Worm (Caenorhabditis elegans) whole organism, L4 larva: Measurements from ENCODE around the gene clec-230.

Source experiments
- F26F4.8 ChIP-seq: fragments of 200-800 bp; sonication (Bioruptor generic); conservative IDR thresholded peaks from 2 replicates; pipeline ENCODE4 v1.3.6; 2022; ENCODE audit warnings: missing genetic modification characterization, missing compliant biosample characterization
- F49E8.2 ChIP-seq: sonication (generic microtip); optimal IDR thresholded peaks from 2 replicates; lab custom pipeline; 2016; ENCODE audit warnings: missing compliant biosample characterization, mild to moderate bottlenecking, missing genetic modification characterization, borderline replicate concordance
- Y48G9A.11 ChIP-seq: fragments of 200-800 bp; sonication (Bioruptor generic); IDR thresholded peaks from 2 replicates; pipeline ENCODE4 v1.3.6; 2022; ENCODE audit warnings: missing genetic modification reagents, missing genetic modification characterization, missing compliant biosample characterization
- Y5F2A.4 ChIP-seq: fragments of 200-800 bp; sonication (Bioruptor generic); optimal IDR thresholded peaks from 2 replicates; lab custom pipeline; 2018; ENCODE audit warnings: mild to moderate bottlenecking, missing genetic modification characterization, missing compliant biosample characterization
- Y75B8A.6 ChIP-seq: fragments of 200-800 bp; sonication (Bioruptor generic); IDR thresholded peaks from 2 replicates; pipeline ENCODE4 v1.3.6; 2022; ENCODE audit warnings: missing genetic modification reagents, missing genetic modification characterization, missing compliant biosample characterization
- ZK546.5 ChIP-seq, 2 experiments: sonication (generic microtip); optimal IDR thresholded peaks; 2 replicates each; lab custom pipeline; 2017; ENCODE audit warnings: missing biosample characterization in 2 of 2, missing genetic modification characterization in 2 of 2
- ceh-20 ChIP-seq: fragments of 200-800 bp; sonication (Bioruptor generic); IDR thresholded peaks from 2 replicates; pipeline ENCODE4 v1.3.6; 2022; ENCODE audit warnings: missing genetic modification reagents, missing genetic modification characterization, missing compliant biosample characterization
- ceh-28 ChIP-seq: fragments of 150-350 bp; optimal IDR thresholded peaks from 2 replicates; lab custom pipeline; 2014; ENCODE audit warnings: missing biosample characterization, missing genetic modification reagents, missing genetic modification characterization
- ctbp-1 ChIP-seq: fragments of 200-800 bp; sonication (Bioruptor generic); IDR thresholded peaks from 2 replicates; pipeline ENCODE4 v1.3.6; 2022; ENCODE audit warnings: missing genetic modification reagents, missing genetic modification characterization, missing compliant biosample characterization
- daf-16 ChIP-seq, 3 experiments: sonication (generic microtip); optimal IDR thresholded peaks; 2 replicates each; lab custom pipeline; 2016 to 2017; ENCODE audit warnings: missing genetic modification characterization in 3 of 3, missing genetic modification reagents in 3 of 3, mild to moderate bottlenecking in 2 of 3, missing compliant biosample characterization in 2 of 3, missing biosample characterization in 1 of 3, moderate library complexity in 1 of 3
- daf-8 ChIP-seq: fragments of 200-800 bp; sonication (Bioruptor generic); IDR thresholded peaks from 2 replicates; pipeline ENCODE4 v1.3.6; 2022; ENCODE audit warnings: missing genetic modification characterization, missing compliant biosample characterization
- dmd-8 ChIP-seq: fragments of 200-800 bp; sonication (Bioruptor generic); IDR thresholded peaks from 2 replicates; pipeline ENCODE4 v1.3.6; 2022; ENCODE audit warnings: missing genetic modification characterization, missing compliant biosample characterization
- dve-1 ChIP-seq: sonication (generic microtip); optimal IDR thresholded peaks from 2 replicates; lab custom pipeline; 2017; ENCODE audit warnings: antibody characterized with exemption, mild to moderate bottlenecking, missing genetic modification characterization, missing compliant biosample characterization; ENCODE audit not compliant: insufficient read depth
- egl-43 ChIP-seq: fragments of 200-800 bp; sonication (Bioruptor generic); IDR thresholded peaks from 2 replicates; pipeline ENCODE4 v1.3.6; 2022; ENCODE audit warnings: missing genetic modification reagents, missing genetic modification characterization, missing compliant biosample characterization
- fos-1 ChIP-seq: fragments of 150-350 bp; optimal IDR thresholded peaks from 2 replicates; lab custom pipeline; 2014; ENCODE audit warnings: missing biosample characterization, missing genetic modification characterization
- hif-1 ChIP-seq, 2 experiments: sonication (generic microtip); optimal IDR thresholded peaks; 2 replicates each; lab custom pipeline; 2016 to 2017; ENCODE audit warnings: missing compliant biosample characterization in 2 of 2, missing genetic modification characterization in 2 of 2, missing genetic modification reagents in 2 of 2, missing genotype in 2 of 2, mild to moderate bottlenecking in 1 of 2
- hlh-11 ChIP-seq: fragments of 200-800 bp; sonication (Bioruptor generic); optimal IDR thresholded peaks from 2 replicates; lab custom pipeline; 2018; ENCODE audit warnings: mild to moderate bottlenecking, missing genetic modification characterization, missing compliant biosample characterization
- hlh-30 ChIP-seq: sonication (generic microtip); optimal IDR thresholded peaks from 2 replicates; lab custom pipeline; 2017; ENCODE audit warnings: antibody characterized with exemption, mild to moderate bottlenecking, missing genetic modification characterization, missing compliant biosample characterization; ENCODE audit not compliant: insufficient read depth
- hmg-1.1 ChIP-seq: fragments of 200-800 bp; sonication (Bioruptor generic); IDR thresholded peaks from 2 replicates; pipeline ENCODE4 v1.3.6; 2022; ENCODE audit warnings: missing genetic modification reagents, missing genetic modification characterization, missing compliant biosample characterization
- lim-7 ChIP-seq: fragments of 200-800 bp; sonication (Bioruptor generic); IDR thresholded peaks from 2 replicates; pipeline ENCODE4 v1.3.6; 2022; ENCODE audit warnings: missing genetic modification characterization, missing compliant biosample characterization
- lin-38 ChIP-seq: fragments of 200-800 bp; sonication (Bioruptor generic); IDR thresholded peaks from 2 replicates; pipeline ENCODE4 v1.3.6; 2022; ENCODE audit warnings: missing genetic modification reagents, missing genetic modification characterization, missing compliant biosample characterization
- lin-39 ChIP-seq: fragments of 150-350 bp; optimal IDR thresholded peaks from 2 replicates; lab custom pipeline; 2014; ENCODE audit warnings: missing biosample characterization, missing genetic modification reagents, missing genetic modification characterization
- mdl-1 ChIP-seq, 2 experiments: fragments of 150-350 bp in 1 of 2; sonication (generic microtip) in 1 of 2; optimal IDR thresholded peaks; 2 replicates each; lab custom pipeline; 2014 to 2017; ENCODE audit warnings: missing biosample characterization in 2 of 2, missing genetic modification characterization in 2 of 2
- mxl-2 ChIP-seq: fragments of 200-800 bp; sonication (Bioruptor generic); conservative IDR thresholded peaks from 2 replicates; pipeline ENCODE4 v1.3.6; 2022; ENCODE audit warnings: missing genetic modification reagents, missing genetic modification characterization, missing compliant biosample characterization
- nhr-25 ChIP-seq: sonication (generic microtip); optimal IDR thresholded peaks from 2 replicates; lab custom pipeline; 2017; ENCODE audit warnings: missing genetic modification characterization, mild to moderate bottlenecking, missing compliant biosample characterization, antibody characterized with exemption, moderate library complexity, borderline replicate concordance; ENCODE audit not compliant: insufficient read depth
- nhr-28 ChIP-seq: fragments of 150-350 bp; optimal IDR thresholded peaks from 2 replicates; lab custom pipeline; 2014; ENCODE audit warnings: missing biosample characterization, missing genetic modification characterization
- nhr-41 ChIP-seq: fragments of 200-800 bp; sonication (Bioruptor generic); IDR thresholded peaks from 2 replicates; pipeline ENCODE4 v1.3.6; 2022; ENCODE audit warnings: missing genetic modification reagents, missing genetic modification characterization, missing compliant biosample characterization
- nhr-42 ChIP-seq: fragments of 200-800 bp; sonication (Bioruptor generic); IDR thresholded peaks from 2 replicates; pipeline ENCODE4 v1.3.6; 2022; ENCODE audit warnings: missing genetic modification characterization, missing compliant biosample characterization
- nhr-6 ChIP-seq: fragments of 150-350 bp; optimal IDR thresholded peaks from 2 replicates; lab custom pipeline; 2014; ENCODE audit warnings: missing biosample characterization, missing genetic modification characterization
- php-3 ChIP-seq: fragments of 200-800 bp; sonication (Bioruptor generic); IDR thresholded peaks from 2 replicates; pipeline ENCODE4 v1.3.6; 2022; ENCODE audit warnings: missing genetic modification reagents, missing genetic modification characterization, missing compliant biosample characterization
- pqm-1 ChIP-seq: sonication (generic microtip); optimal IDR thresholded peaks from 2 replicates; lab custom pipeline; 2017; ENCODE audit warnings: missing biosample characterization, missing genetic modification characterization
- sdz-12 ChIP-seq: fragments of 200-800 bp; sonication (Bioruptor generic); optimal IDR thresholded peaks from 2 replicates; lab custom pipeline; 2018; ENCODE audit warnings: mild to moderate bottlenecking, missing genetic modification characterization, missing compliant biosample characterization
- set-16 ChIP-seq: fragments of 200-800 bp; sonication (Bioruptor generic); IDR thresholded peaks from 2 replicates; pipeline ENCODE4 v1.3.6; 2022; ENCODE audit warnings: missing genetic modification reagents, missing genetic modification characterization, missing compliant biosample characterization
- spr-1 ChIP-seq: sonication (generic microtip); optimal IDR thresholded peaks from 2 replicates; lab custom pipeline; 2016; ENCODE audit warnings: mild to moderate bottlenecking, missing genetic modification characterization, missing compliant biosample characterization
- spr-3 ChIP-seq: fragments of 200-800 bp; sonication (Bioruptor generic); optimal IDR thresholded peaks from 2 replicates; lab custom pipeline; 2018; ENCODE audit warnings: mild to moderate bottlenecking, missing genetic modification characterization, missing compliant biosample characterization
- unc-39 ChIP-seq: sonication (generic microtip); optimal IDR thresholded peaks from 2 replicates; lab custom pipeline; 2017; ENCODE audit warnings: missing biosample characterization, missing genetic modification characterization
- vab-7 ChIP-seq: fragments of 200-800 bp; sonication (Bioruptor generic); IDR thresholded peaks from 2 replicates; pipeline ENCODE4 v1.3.6; 2022; ENCODE audit warnings: missing genetic modification reagents, missing genetic modification characterization, missing compliant biosample characterization
- zip-11 ChIP-seq: fragments of 200-800 bp; sonication (Bioruptor generic); IDR thresholded peaks from 2 replicates; pipeline ENCODE4 v1.3.6; 2022; ENCODE audit warnings: missing genetic modification characterization, missing compliant biosample characterization
- ztf-11 ChIP-seq: fragments of 150-350 bp; optimal IDR thresholded peaks from 2 replicates; lab custom pipeline; 2014; ENCODE audit warnings: missing biosample characterization, missing genetic modification characterization

The clec-230 gene

ce11 chrV:15309011-15309410, 39.9 kb downstream of the clec-230 start, which contains the start of gene srz-10:
TSS of gene srz-10 (minus strand) at chrV:15309098.
- no peak for TF ChIP-seq vab-7
- no peak for TF ChIP-seq spr-1 (tag; lab: Kevin White, UChicago)
- TF ChIP-seq dve-1 (tag; lab: Kevin White, UChicago) = no peak
- no peak for TF ChIP-seq F49E8.2 (tag; lab: Kevin White, UChicago)
- TF ChIP-seq ctbp-1 (GFP tag; lab: Robert Waterston, UW) = no peak
- TF ChIP-seq hlh-11 = no peak
- TF ChIP-seq zip-11 (GFP tag; lab: Robert Waterston, UW) = no peak
- no peak for TF ChIP-seq daf-16 (GFP tag; optimal IDR thresholded peaks at IDR 0.05; lab: Kevin White, UChicago)
- TF ChIP-seq daf-16 (tag; optimal IDR thresholded peaks at IDR 0.05; lab: Kevin White, UChicago) = no peak
- no peak for TF ChIP-seq hif-1 (tag; optimal IDR thresholded peaks at IDR 0.05; lab: Kevin White, UChicago)
- TF ChIP-seq ceh-20 (GFP tag; lab: Robert Waterston, UW) = no peak
- no peak for TF ChIP-seq set-16 (GFP tag; lab: Robert Waterston, UW)
- TF ChIP-seq lin-38 = no peak
- no peak for TF ChIP-seq spr-3 (GFP tag; lab: Kevin White, UChicago)
- TF ChIP-seq mxl-2 (GFP tag; lab: Robert Waterston, UW) = no peak
- TF ChIP-seq Y48G9A.11 = no peak
- TF ChIP-seq F26F4.8 (GFP tag; lab: Robert Waterston, UW) = no peak
- no peak for TF ChIP-seq nhr-28 (tag; lab: Kevin White, UChicago)
- no peak for TF ChIP-seq egl-43 (GFP tag; lab: Robert Waterston, UW)

- TF ChIP-seq sdz-12 (GFP tag; lab: Kevin White, UChicago) (no peak), ZK546.5 (tag; optimal IDR thresholded peaks at IDR 0.05; lab: Kevin White, UChicago) (no peak), nhr-25 (no peak), hmg-1.1 (GFP tag; lab: Robert Waterston, UW) (no peak)
- TF ChIP-seq, all 104 proteins: peak for 0
Observed at ce11 chrV:15306745-15307144, 42.2 kb downstream of the clec-230 start, which contains the start of gene T26H8.4. TSS of gene T26H8.4 (minus strand) at chrV:15306845.

ce11 chrV:15305502-15305901, 43.4 kb downstream of the clec-230 start, which contains the start of gene T26H8.5:
TSS of gene T26H8.5 (minus strand) at chrV:15305602.
- TF ChIP-seq fos-1 (tag; lab: Kevin White, UChicago) = no peak
- no peak for TF ChIP-seq nhr-41
- TF ChIP-seq php-3 (GFP tag; lab: Robert Waterston, UW) = no peak
- TF ChIP-seq ctbp-1 (GFP tag; lab: Robert Waterston, UW) = no peak
- TF ChIP-seq hlh-30 = no peak
- no peak for TF ChIP-seq unc-39 (tag; lab: Kevin White, UChicago)
- no peak for TF ChIP-seq ztf-11 (tag; lab: Kevin White, UChicago)
- TF ChIP-seq mdl-1 (tag; optimal IDR thresholded peaks at IDR 0.05; lab: Kevin White, UChicago) = no peak
- no peak for TF ChIP-seq lim-7 (GFP tag; lab: Robert Waterston, UW)
- TF ChIP-seq Y5F2A.4 (GFP tag; lab: Kevin White, UChicago) = no peak
- no peak for TF ChIP-seq dmd-8 (GFP tag; lab: Robert Waterston, UW)
- TF ChIP-seq nhr-6 (tag; lab: Kevin White, UChicago) = no peak
- no peak for TF ChIP-seq Y75B8A.6
- no peak for TF ChIP-seq ceh-28

- TF ChIP-seq daf-8 (GFP tag; lab: Robert Waterston, UW) (no peak), lin-39 (no peak), hif-1 (tag; optimal IDR thresholded peaks at IDR 0.05; lab: Kevin White, UChicago) (no peak), pqm-1 (no peak), nhr-42 (GFP tag; lab: Robert Waterston, UW) (no peak)
Observed at ce11 chrV:15303625-15304024, 45.3 kb downstream of the clec-230 start, which contains the start of gene srx-48. TSS of gene srx-48 (minus strand) at chrV:15303725.
